Worm (Caenorhabditis elegans) whole organism, young adult: Measurements from ENCODE around the gene moma-1.
A peak's percentile ranks its signal among the peaks of the same experiment; 100 is the strongest.

Experiments used
- B0261.1 ChIP-seq: sonication (generic microtip); optimal IDR thresholded peaks from 2 replicates; lab custom pipeline; 2016; ENCODE audit warnings: mild to moderate bottlenecking, missing genetic modification characterization, moderate library complexity, missing compliant biosample characterization
- F10E7.11 ChIP-seq: sonication (generic microtip); optimal IDR thresholded peaks from 2 replicates; lab custom pipeline; 2017; ENCODE audit warnings: mild to moderate bottlenecking, missing genetic modification characterization, moderate library complexity, missing compliant biosample characterization
- F39B2.1 ChIP-seq: fragments of 200-800 bp; sonication (Bioruptor generic); IDR thresholded peaks from 2 replicates; pipeline ENCODE4 v1.3.6; 2022; ENCODE audit warnings: missing genetic modification reagents, missing genetic modification characterization, missing compliant biosample characterization
- F57C9.4 ChIP-seq: sonication (generic microtip); optimal IDR thresholded peaks from 2 replicates; lab custom pipeline; 2017; ENCODE audit warnings: mild to moderate bottlenecking, missing genetic modification characterization, missing compliant biosample characterization
- K11D2.4 ChIP-seq: fragments of 200-800 bp; sonication (Bioruptor generic); IDR thresholded peaks from 2 replicates; pipeline ENCODE4 v1.3.6; 2022; ENCODE audit warnings: missing genetic modification reagents, missing genetic modification characterization, missing compliant biosample characterization
- K12H6.12 ChIP-seq: fragments of 200-800 bp; sonication (Bioruptor generic); optimal IDR thresholded peaks from 2 replicates; lab custom pipeline; 2018; ENCODE audit warnings: mild to moderate bottlenecking, missing genetic modification characterization, missing compliant biosample characterization
- T26A5.8 ChIP-seq: sonication (generic microtip); optimal IDR thresholded peaks from 2 replicates; lab custom pipeline; 2016; ENCODE audit warnings: missing genetic modification characterization, missing compliant biosample characterization
- Y95B8A.8 ChIP-seq: fragments of 200-800 bp; sonication (Bioruptor generic); IDR thresholded peaks from 2 replicates; pipeline ENCODE4 v1.3.6; 2022; ENCODE audit warnings: missing genetic modification reagents, missing genetic modification characterization, missing compliant biosample characterization
- akir-1 ChIP-seq: fragments of 200-800 bp; sonication (Bioruptor generic); optimal IDR thresholded peaks from 2 replicates; lab custom pipeline; 2018; ENCODE audit warnings: mild to moderate bottlenecking, missing genetic modification characterization, moderate library complexity, missing compliant biosample characterization
- ama-1 ChIP-seq, 3 experiments: fragments of 150-350 bp in 1 of 3; sonication (generic microtip) in 2 of 3; optimal IDR thresholded peaks; 2 replicates each; lab custom pipeline; 2014 to 2018; ENCODE audit warnings: missing biosample characterization in 2 of 3, missing genetic modification characterization in 2 of 3, missing genetic modification reagents in 2 of 3
- aptf-2 ChIP-seq: fragments of 200-800 bp; sonication (Bioruptor generic); conservative IDR thresholded peaks from 2 replicates; pipeline ENCODE4 v1.3.6; 2022; ENCODE audit warnings: missing genetic modification reagents, missing genetic modification characterization, missing compliant biosample characterization
- attf-3 ChIP-seq: fragments of 200-800 bp; sonication (Bioruptor generic); conservative IDR thresholded peaks from 2 replicates; pipeline ENCODE4 v1.3.6; 2022; ENCODE audit warnings: missing genetic modification reagents, missing genetic modification characterization, missing compliant biosample characterization
- attf-5 ChIP-seq: fragments of 200-800 bp; sonication (Bioruptor generic); optimal IDR thresholded peaks from 2 replicates; lab custom pipeline; 2018; ENCODE audit warnings: mild to moderate bottlenecking, missing genetic modification characterization, missing compliant biosample characterization
- bed-1 ChIP-seq: fragments of 200-800 bp; sonication (Bioruptor generic); IDR thresholded peaks from 2 replicates; pipeline ENCODE4 v1.3.6; 2022; ENCODE audit warnings: missing genetic modification reagents, missing genetic modification characterization, missing compliant biosample characterization
- ceh-58 ChIP-seq: fragments of 200-800 bp; sonication (Bioruptor generic); IDR thresholded peaks from 2 replicates; pipeline ENCODE4 v1.3.6; 2022; ENCODE audit warnings: missing genetic modification characterization, missing compliant biosample characterization
- dox-1 ChIP-seq: fragments of 200-800 bp; sonication (Bioruptor generic); IDR thresholded peaks from 2 replicates; pipeline ENCODE4 v1.3.6; 2022; ENCODE audit warnings: missing genetic modification reagents, missing genetic modification characterization, missing compliant biosample characterization
- dpff-1 ChIP-seq: sonication (generic microtip); optimal IDR thresholded peaks from 2 replicates; lab custom pipeline; 2017; ENCODE audit warnings: mild to moderate bottlenecking, missing genetic modification characterization, missing compliant biosample characterization
- dpl-1 ChIP-seq: fragments of 150-350 bp; optimal IDR thresholded peaks from 2 replicates; lab custom pipeline; 2014; ENCODE audit warnings: missing biosample characterization, missing genetic modification reagents, missing genetic modification characterization
- efl-1 ChIP-seq: fragments of 150-350 bp; optimal IDR thresholded peaks from 2 replicates; lab custom pipeline; 2014; ENCODE audit warnings: missing biosample characterization, missing genetic modification reagents, missing genetic modification characterization
- ekl-4 ChIP-seq: fragments of 200-800 bp; sonication (Bioruptor generic); IDR thresholded peaks from 2 replicates; pipeline ENCODE4 v1.3.6; 2022; ENCODE audit warnings: missing genetic modification reagents, missing genetic modification characterization, missing compliant biosample characterization
- lag-1 ChIP-seq: fragments of 200-800 bp; sonication (Bioruptor generic); IDR thresholded peaks from 2 replicates; pipeline ENCODE4 v1.3.6; 2022; ENCODE audit warnings: missing genetic modification reagents, missing genetic modification characterization, missing compliant biosample characterization
- lsl-1 ChIP-seq: fragments of 200-800 bp; sonication (Bioruptor generic); optimal IDR thresholded peaks from 2 replicates; lab custom pipeline; 2018; ENCODE audit warnings: mild to moderate bottlenecking, missing genetic modification characterization, moderate library complexity, missing compliant biosample characterization
- madf-8 ChIP-seq: fragments of 200-800 bp; sonication (Bioruptor generic); conservative IDR thresholded peaks from 2 replicates; pipeline ENCODE4 v1.3.6; 2022; ENCODE audit warnings: missing genetic modification reagents, missing genetic modification characterization, missing compliant biosample characterization
- nhr-80 ChIP-seq: sonication (generic microtip); optimal IDR thresholded peaks from 2 replicates; lab custom pipeline; 2016; ENCODE audit warnings: missing genetic modification characterization, missing compliant biosample characterization
- pbrm-1 ChIP-seq: fragments of 200-800 bp; sonication (Bioruptor generic); IDR thresholded peaks from 2 replicates; pipeline ENCODE4 v1.3.6; 2022; ENCODE audit warnings: missing genetic modification reagents, missing genetic modification characterization, missing compliant biosample characterization
- repo-1 ChIP-seq: sonication (generic microtip); optimal IDR thresholded peaks from 2 replicates; lab custom pipeline; 2017; ENCODE audit warnings: mild to moderate bottlenecking, missing genetic modification characterization, missing compliant biosample characterization
- sea-2 ChIP-seq: fragments of 200-800 bp; sonication (Bioruptor generic); IDR thresholded peaks from 2 replicates; pipeline ENCODE4 v1.3.6; 2022; ENCODE audit warnings: missing genetic modification characterization, missing compliant biosample characterization
- snpc-1.3 ChIP-seq: sonication (generic microtip); optimal IDR thresholded peaks from 2 replicates; lab custom pipeline; 2017; ENCODE audit warnings: missing genetic modification characterization, mild to moderate bottlenecking, missing compliant biosample characterization, antibody characterized with exemption, moderate library complexity, missing genotype, missing genetic modification reagents; ENCODE audit not compliant: insufficient read depth
- snpc-3.4 ChIP-seq: sonication (generic microtip); optimal IDR thresholded peaks from 2 replicates; lab custom pipeline; 2017; ENCODE audit warnings: missing genetic modification characterization, mild to moderate bottlenecking, missing compliant biosample characterization, antibody characterized with exemption, moderate library complexity, missing genotype, missing genetic modification reagents
- somi-1 ChIP-seq: fragments of 200-800 bp; sonication (Bioruptor generic); optimal IDR thresholded peaks from 2 replicates; lab custom pipeline; 2018; ENCODE audit warnings: mild to moderate bottlenecking, missing genetic modification characterization, missing compliant biosample characterization
- unc-62 ChIP-seq: fragments of 150-350 bp; optimal IDR thresholded peaks from 2 replicates; lab custom pipeline; 2014; ENCODE audit warnings: missing biosample characterization, missing genetic modification reagents, missing genetic modification characterization
- xnd-1 ChIP-seq: sonication (generic microtip); optimal IDR thresholded peaks from 2 replicates; lab custom pipeline; 2016; ENCODE audit warnings: missing genotype, missing genetic modification reagents, missing genetic modification characterization, missing compliant biosample characterization
- zfh-2 ChIP-seq: fragments of 200-800 bp; sonication (Bioruptor generic); conservative IDR thresholded peaks from 2 replicates; pipeline ENCODE4 v1.3.6; 2022; ENCODE audit warnings: missing genetic modification reagents, missing genetic modification characterization, missing compliant biosample characterization
- ztf-28 ChIP-seq: fragments of 200-800 bp; sonication (Bioruptor generic); IDR thresholded peaks from 2 replicates; pipeline ENCODE4 v1.3.6; 2022; ENCODE audit warnings: missing genetic modification reagents, missing genetic modification characterization, missing compliant biosample characterization
- ztf-3 ChIP-seq: fragments of 200-800 bp; sonication (Bioruptor generic); optimal IDR thresholded peaks from 2 replicates; lab custom pipeline; 2018; ENCODE audit warnings: mild to moderate bottlenecking, missing genetic modification characterization, missing compliant biosample characterization

The moma-1 gene

DNA sequence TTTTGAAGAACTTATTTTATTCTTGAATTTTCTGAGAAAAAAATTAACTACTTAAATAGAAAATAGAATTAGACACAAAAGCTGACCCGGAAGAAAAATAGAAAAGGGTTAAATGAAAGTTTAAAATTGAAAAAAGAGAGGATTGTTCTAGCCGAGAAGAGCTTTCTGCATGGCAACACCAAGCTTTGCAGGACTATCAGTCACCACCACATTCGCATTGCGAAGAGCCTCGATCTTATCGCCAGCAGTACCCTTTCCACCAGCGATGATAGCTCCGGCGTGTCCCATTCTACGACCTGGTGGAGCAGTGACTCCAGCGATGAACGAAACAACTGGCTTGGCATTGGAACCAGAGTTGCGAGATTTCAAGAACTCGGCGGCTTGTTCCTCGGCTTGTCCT is 47.9 kb upstream of the moma-1 start (continued):
- TF ChIP-seq ztf-28, result 0 out of 2 replicates have a peak, but pooled peaks have one; percentile 57
- TF ChIP-seq, all 124 proteins: peak for 13

DNA sequence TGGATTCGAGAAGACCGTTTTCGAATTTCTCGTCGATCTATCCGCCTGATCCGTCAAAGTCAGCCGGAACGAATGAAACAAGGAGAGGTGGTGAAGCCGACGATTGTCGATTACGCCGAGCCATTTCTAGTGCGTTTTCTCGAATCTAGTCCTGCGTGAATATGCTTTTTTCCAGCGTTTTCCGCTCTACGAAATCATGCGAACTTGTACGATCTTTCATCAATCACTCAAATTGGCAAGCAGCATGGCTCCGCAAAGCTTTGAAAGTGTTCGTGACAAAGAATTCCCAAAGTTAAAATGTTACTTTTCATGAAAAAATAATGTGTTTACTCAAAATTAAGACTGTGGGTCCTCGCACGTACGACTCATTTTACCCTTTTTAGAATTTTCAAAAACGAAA is 44.7 kb upstream of the moma-1 start:
- TF ChIP-seq unc-62 (GFP tag; lab: Kevin White, UChicago) (no peak), dpff-1 (no peak), repo-1 (tag; lab: Kevin White, UChicago) (no peak), B0261.1 (no peak), F57C9.4 (no peak), lag-1 (GFP tag; lab: Robert Waterston, UW) (0 out of 2 replicates have a peak, but pooled peaks have one; percentile 40)
- TF ChIP-seq, all 124 proteins: peak for 1

DNA sequence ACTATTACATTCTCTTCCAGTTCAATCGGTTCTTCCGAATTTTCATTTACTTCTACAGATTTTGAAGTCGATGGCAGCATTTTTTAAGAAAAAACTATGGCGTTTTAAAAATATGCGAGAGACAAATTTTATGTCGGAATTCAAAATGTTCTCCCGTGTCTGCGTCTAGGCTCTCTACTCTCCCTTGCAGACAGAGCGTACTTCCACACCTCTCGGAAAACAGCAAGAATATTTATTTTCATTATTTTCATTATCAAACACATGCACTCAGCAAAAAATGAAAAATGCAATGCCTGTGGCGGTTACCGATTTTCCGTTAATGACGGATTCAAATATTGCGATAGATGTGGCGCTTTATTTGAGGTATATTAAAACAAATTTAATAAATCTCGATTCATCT is 43.3 kb upstream of the moma-1 start, which contains the start of the genes ztf-18 and F23H11.2:
TSS of gene ztf-18 (minus strand) at position 188 of the 400 bp plus-strand sequence.
TSS of gene F23H11.2 (plus strand) at position 223 of the 400 bp plus-strand sequence.
- TF ChIP-seq dox-1 (no peak), K12H6.12 (no peak), snpc-3.4 (tag; lab: Kevin White, UChicago) (no peak), F10E7.11 (tag; lab: Kevin White, UChicago) (no peak), ceh-58 (GFP tag; lab: Robert Waterston, UW) (no peak), K11D2.4 (GFP tag; lab: Robert Waterston, UW) (no peak), bed-1 (GFP tag; lab: Robert Waterston, UW) (no peak)

DNA sequence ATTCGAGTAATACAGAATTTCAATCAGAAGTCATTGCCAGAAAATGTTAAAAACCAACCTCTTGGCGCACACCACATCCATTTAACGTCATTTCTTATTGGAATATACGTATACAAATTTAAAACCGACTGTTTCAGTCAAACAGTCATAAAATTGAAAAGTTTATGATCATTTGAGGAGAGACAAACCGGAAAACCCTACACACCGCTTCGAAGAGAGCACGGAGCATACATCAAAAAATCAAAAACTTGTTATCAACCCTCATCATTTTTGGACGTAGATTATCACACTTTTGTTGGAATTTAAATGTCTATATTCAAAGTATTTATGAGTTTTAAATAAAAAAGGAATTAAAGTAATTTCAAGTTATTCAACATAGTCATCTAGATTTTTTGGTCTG is 38.8 kb upstream of the moma-1 start, which contains the start of gene T24C4.10:
TSS of gene T24C4.10 (minus strand) at position 230 of the 400 bp plus-strand sequence.
- TF ChIP-seq akir-1 (GFP tag; lab: Kevin White, UChicago) (no peak), nhr-80 (tag; lab: Kevin White, UChicago) (peak; percentile 76), snpc-3.4 (tag; lab: Kevin White, UChicago) (peak; percentile 27), ztf-3 (GFP tag; lab: Kevin White, UChicago) (no peak), zfh-2 (GFP tag; lab: Robert Waterston, UW) (no peak), F39B2.1 (no peak), Y95B8A.8 (GFP tag; lab: Robert Waterston, UW) (no peak), madf-8 (no peak), somi-1 (no peak), snpc-1.3 (no peak), dpl-1 (no peak), xnd-1 (tag; lab: Kevin White, UChicago) (no peak), attf-3 (no peak), ekl-4 (no peak), T26A5.8 (tag; lab: Kevin White, UChicago) (no peak), ama-1 (optimal IDR thresholded peaks at IDR 0.05; lab: Kevin White, UChicago) (no peak), ama-1 (GFP tag; optimal IDR thresholded peaks at IDR 0.05; lab: Kevin White, UChicago) (no peak), ceh-58 (GFP tag; lab: Robert Waterston, UW) (no peak), pbrm-1 (GFP tag; lab: Robert Waterston, UW) (no peak)

DNA sequence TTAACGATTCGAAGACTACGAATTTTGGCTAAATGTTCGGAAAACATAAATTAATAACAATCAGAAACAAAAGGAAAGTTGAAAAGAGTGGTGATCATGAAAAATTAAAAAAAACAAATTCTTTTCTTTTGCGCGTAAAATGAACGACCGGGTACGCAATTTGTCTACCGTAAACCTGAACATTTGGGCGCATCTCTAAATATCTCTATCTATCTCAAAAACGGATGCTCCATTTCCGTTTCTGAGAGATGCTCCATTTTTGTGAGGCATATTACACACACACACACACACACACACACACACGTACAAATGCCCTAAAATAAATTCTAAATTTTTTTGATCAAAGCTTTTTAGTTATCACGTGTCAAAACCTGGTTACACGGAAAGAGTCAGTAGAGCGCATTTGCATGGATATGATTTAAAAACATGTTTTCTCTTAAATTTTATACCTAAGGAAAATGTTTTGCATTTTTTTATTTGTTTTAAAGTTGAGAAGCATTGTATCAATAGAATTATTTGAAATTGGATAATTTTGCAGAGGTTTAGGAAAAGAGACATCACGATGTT is 36.9 kb upstream of the moma-1 start:
- TF ChIP-seq efl-1 (GFP tag; lab: Kevin White, UChicago) (peak; percentile 10), attf-5 (GFP tag; lab: Kevin White, UChicago) (peak; percentile 30), sea-2 (GFP tag; lab: Robert Waterston, UW) (no peak), aptf-2 (GFP tag; lab: Robert Waterston, UW) (no peak), lsl-1 (GFP tag; lab: Kevin White, UChicago) (peak; percentile 64)
